Fruit fly (Drosophila melanogaster): Measurements from ENCODE around the gene CG6683.

dm6 chr3L:8544710-8545109, 30.0 kb upstream of the CG6683 start, which contains the start of gene rhea:
- peak; percentile 19 for TF ChIP-seq psq (GFP tag; optimal IDR thresholded peaks at IDR 0.05)
- TF ChIP-seq lola (GFP tag; optimal IDR thresholded peaks at IDR 0.05): no peak
- no peak for TF ChIP-seq GATAd (GFP tag; optimal IDR thresholded peaks at IDR 0.05)
- no peak for TF ChIP-seq foxo (GFP tag; optimal IDR thresholded peaks at IDR 0.05)
- peak; percentile 14 for TF ChIP-seq dsf (GFP tag; optimal IDR thresholded peaks at IDR 0.05; ENCODE audit: borderline replicate concordance)
- peak; percentile 27 for TF ChIP-seq h (GFP tag; optimal IDR thresholded peaks at IDR 0.05)
- TF ChIP-seq N (GFP tag; optimal IDR thresholded peaks at IDR 0.05): no peak
- TF ChIP-seq Hr78 (GFP tag; optimal IDR thresholded peaks at IDR 0.05): no peak

Measured in whole organism, wandering third instar larva.